Worm (Caenorhabditis elegans) whole organism, L3 larva: ENCODE measurements around the gene mig-10.
A peak's percentile ranks its signal among the peaks of the same experiment; 100 is the strongest.

Source experiments
- R02D3.7 ChIP-seq: fragments of 150-350 bp; optimal IDR thresholded peaks from 2 replicates; lab custom pipeline; 2014; ENCODE audit warnings: missing biosample characterization, missing genetic modification characterization
- ceh-16 ChIP-seq: sonication (generic microtip); optimal IDR thresholded peaks from 2 replicates; lab custom pipeline; 2017; ENCODE audit warnings: missing biosample characterization, missing genetic modification characterization
- ceh-28 ChIP-seq: fragments of 150-350 bp; optimal IDR thresholded peaks from 2 replicates; lab custom pipeline; 2014; ENCODE audit warnings: missing biosample characterization, missing genetic modification reagents, missing genetic modification characterization
- ceh-82 ChIP-seq: fragments of 150-350 bp; optimal IDR thresholded peaks from 2 replicates; lab custom pipeline; 2014; ENCODE audit warnings: missing biosample characterization, missing genetic modification characterization
- ceh-9 ChIP-seq: sonication (generic microtip); optimal IDR thresholded peaks from 2 replicates; lab custom pipeline; 2018; ENCODE audit warnings: missing biosample characterization, missing genetic modification characterization
- daf-12 ChIP-seq: fragments of 150-350 bp; optimal IDR thresholded peaks from 2 replicates; lab custom pipeline; 2014; ENCODE audit warnings: missing biosample characterization, missing genetic modification reagents, missing genetic modification characterization
- egl-5 ChIP-seq: fragments of 150-350 bp; optimal IDR thresholded peaks from 2 replicates; lab custom pipeline; 2017; ENCODE audit warnings: missing biosample characterization, missing genetic modification reagents, missing genetic modification characterization, inconsistent platforms
- elt-1 ChIP-seq: fragments of 150-350 bp; optimal IDR thresholded peaks from 2 replicates; lab custom pipeline; 2014; ENCODE audit warnings: missing biosample characterization, missing genetic modification characterization
- elt-2 ChIP-seq: sonication (generic microtip); optimal IDR thresholded peaks from 2 replicates; lab custom pipeline; 2016; ENCODE audit warnings: missing genetic modification reagents, mild to moderate bottlenecking, missing genetic modification characterization, missing compliant biosample characterization
- elt-3 ChIP-seq, 3 experiments: fragments of 150-350 bp in 1 of 3; sonication (generic microtip) in 2 of 3; optimal IDR thresholded peaks; 2 replicates in 2 of 3; 4 replicates in 1 of 3; lab custom pipeline; 2014 to 2017; ENCODE audit warnings: missing biosample characterization in 3 of 3, missing genetic modification characterization in 3 of 3
- fkh-10 ChIP-seq: sonication (generic microtip); optimal IDR thresholded peaks from 2 replicates; lab custom pipeline; 2017; ENCODE audit warnings: missing biosample characterization, missing genetic modification reagents, missing genetic modification characterization
- fkh-2 ChIP-seq: fragments of 150-350 bp; optimal IDR thresholded peaks from 2 replicates; lab custom pipeline; 2014; ENCODE audit warnings: missing biosample characterization, missing genetic modification reagents, missing genetic modification characterization
- hmg-11 ChIP-seq: sonication (generic microtip); optimal IDR thresholded peaks from 2 replicates; lab custom pipeline; 2016; ENCODE audit warnings: missing genetic modification characterization, missing compliant biosample characterization
- jun-1 ChIP-seq: fragments of 150-350 bp; optimal IDR thresholded peaks from 2 replicates; lab custom pipeline; 2014; ENCODE audit warnings: missing biosample characterization, missing genetic modification reagents, missing genetic modification characterization
- lin-15B ChIP-seq: fragments of 150-350 bp; optimal IDR thresholded peaks from 2 replicates; lab custom pipeline; 2014; ENCODE audit warnings: missing biosample characterization, missing genetic modification characterization
- lin-39 ChIP-seq: fragments of 150-350 bp; optimal IDR thresholded peaks from 2 replicates; lab custom pipeline; 2018; ENCODE audit warnings: missing biosample characterization, missing genetic modification reagents, missing genetic modification characterization
- mml-1 ChIP-seq: fragments of 150-350 bp; sonication (generic microtip); optimal IDR thresholded peaks from 3 replicates; lab custom pipeline; 2014; ENCODE audit warnings: missing biosample characterization, missing genetic modification characterization
- nfya-1 ChIP-seq: sonication (generic microtip); optimal IDR thresholded peaks from 2 replicates; lab custom pipeline; 2017; ENCODE audit warnings: missing genetic modification characterization, mild to moderate bottlenecking, missing compliant biosample characterization, antibody characterized with exemption, moderate library complexity; ENCODE audit not compliant: insufficient read depth
- nhr-11 ChIP-seq: fragments of 150-350 bp; optimal IDR thresholded peaks from 2 replicates; lab custom pipeline; 2014; ENCODE audit warnings: missing biosample characterization, missing genetic modification characterization
- nhr-12 ChIP-seq: fragments of 150-350 bp; optimal IDR thresholded peaks from 2 replicates; lab custom pipeline; 2014; ENCODE audit warnings: missing biosample characterization, missing genetic modification characterization
- nhr-237 ChIP-seq: fragments of 150-350 bp; optimal IDR thresholded peaks from 2 replicates; lab custom pipeline; 2014; ENCODE audit warnings: missing biosample characterization, missing genetic modification characterization
- nhr-43 ChIP-seq: sonication (generic microtip); optimal IDR thresholded peaks from 2 replicates; lab custom pipeline; 2016; ENCODE audit warnings: mild to moderate bottlenecking, missing genetic modification characterization, missing compliant biosample characterization; ENCODE audit not compliant: poor library complexity, severe bottlenecking
- nhr-67 ChIP-seq: fragments of 150-350 bp; optimal IDR thresholded peaks from 2 replicates; lab custom pipeline; 2014; ENCODE audit warnings: missing biosample characterization, missing genetic modification characterization
- nhr-77 ChIP-seq: fragments of 150-350 bp; optimal IDR thresholded peaks from 2 replicates; lab custom pipeline; 2014; ENCODE audit warnings: missing biosample characterization, missing genetic modification characterization
- pha-4 ChIP-seq: fragments of 150-350 bp; optimal IDR thresholded peaks from 2 replicates; lab custom pipeline; 2014; ENCODE audit warnings: missing biosample characterization, missing genetic modification reagents, missing genetic modification characterization
- pqm-1 ChIP-seq: fragments of 150-350 bp; optimal IDR thresholded peaks from 2 replicates; lab custom pipeline; 2017; ENCODE audit warnings: missing biosample characterization, missing genetic modification characterization, inconsistent platforms
- skn-1 ChIP-seq: fragments of 150-350 bp; optimal IDR thresholded peaks from 2 replicates; lab custom pipeline; 2014; ENCODE audit warnings: missing biosample characterization, missing genetic modification characterization
- snpc-4 ChIP-seq: fragments of 150-350 bp; optimal IDR thresholded peaks from 2 replicates; lab custom pipeline; 2014; ENCODE audit warnings: missing biosample characterization, missing genetic modification characterization
- tbx-2 ChIP-seq: sonication (generic microtip); optimal IDR thresholded peaks from 2 replicates; lab custom pipeline; 2016; ENCODE audit warnings: mild to moderate bottlenecking, missing genetic modification characterization, missing compliant biosample characterization
- unc-39 ChIP-seq: sonication (generic microtip); optimal IDR thresholded peaks from 4 replicates; lab custom pipeline; 2017; ENCODE audit warnings: missing biosample characterization, missing genetic modification characterization
- unc-62 ChIP-seq: fragments of 150-350 bp; sonication (generic microtip); optimal IDR thresholded peaks from 4 replicates; lab custom pipeline; 2014; ENCODE audit warnings: missing biosample characterization, missing genetic modification reagents, missing genetic modification characterization
- ztf-4 ChIP-seq: fragments of 150-350 bp; optimal IDR thresholded peaks from 2 replicates; lab custom pipeline; 2014; ENCODE audit warnings: missing biosample characterization, missing genetic modification characterization

mig-10 gene

ce11 chrIII:8320183-8320582 is 41.3 kb downstream of the mig-10 start, which contains the start of gene F10E9.10:
Gene F10E9.10, minus strand, starts transcription at chrIII:8320283.
- TF ChIP-seq daf-12 (no peak), egl-5 (tag; lab: Kevin White, UChicago) (no peak), ztf-4 (tag; lab: Kevin White, UChicago) (no peak), pha-4 (no peak), tbx-2 (no peak), fkh-2 (tag; lab: Kevin White, UChicago) (no peak), unc-39 (no peak)
- TF ChIP-seq, all 47 proteins: peak for 0

DNA sequence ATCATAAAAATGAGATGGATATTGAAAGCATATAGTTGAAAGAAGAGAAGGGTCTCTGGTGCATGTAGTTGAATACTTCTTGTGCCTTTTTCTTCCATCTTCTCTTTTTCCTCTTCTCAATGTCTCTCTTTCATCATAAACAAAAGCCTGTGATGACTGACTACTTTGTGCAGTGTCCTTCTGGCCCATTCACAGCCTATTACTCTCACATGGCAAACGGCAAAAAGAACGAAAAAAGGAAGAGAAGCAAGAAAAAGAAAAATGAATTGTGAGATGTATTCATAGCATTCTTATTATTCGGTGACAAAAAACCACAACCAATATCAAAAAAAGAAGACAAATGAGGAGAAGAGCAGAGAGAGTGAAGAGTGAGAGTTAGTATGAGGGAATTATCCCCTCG is 42.3 kb downstream of the mig-10 start:
- TF ChIP-seq nfya-1 (tag; lab: Kevin White, UChicago): peak; percentile 3
- no peak for TF ChIP-seq nhr-237

DNA sequence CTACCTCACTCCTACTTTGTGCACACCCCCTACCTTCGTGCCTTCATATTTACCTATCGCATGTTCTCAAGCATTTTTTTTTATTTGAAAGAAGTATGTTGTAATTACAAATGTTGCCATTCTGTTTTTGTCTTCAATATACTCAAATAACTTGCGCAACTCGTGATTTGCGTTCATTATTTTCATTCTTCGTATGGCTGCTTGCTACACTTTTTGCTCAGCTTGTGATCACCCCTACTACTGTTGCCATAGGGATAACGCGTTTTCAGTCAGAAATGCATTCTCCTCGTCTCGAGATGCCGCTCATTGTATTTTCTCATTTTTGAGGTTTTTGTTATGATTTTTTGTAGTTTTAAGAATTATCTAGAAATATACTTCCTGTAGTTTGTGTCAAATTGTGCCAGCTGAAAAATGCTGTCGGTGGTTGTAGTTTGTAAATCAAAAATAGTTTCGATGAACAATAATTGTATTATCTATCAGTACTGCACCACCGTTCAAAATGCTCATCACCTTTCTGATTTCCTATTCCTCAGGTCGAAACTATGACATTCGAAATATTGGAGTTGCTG is 43.8 kb downstream of the mig-10 start, which contains the start of gene F10E9.1:
TSS of gene F10E9.1 (plus strand) at position 519 of the 569 bp plus-strand sequence.
- no peak for TF ChIP-seq unc-39
- TF ChIP-seq nhr-11 (tag; lab: Kevin White, UChicago): peak; percentile 62
- TF ChIP-seq, all 47 proteins: peak for 1

- no peak for TF ChIP-seq R02D3.7
- TF ChIP-seq ceh-16: no peak
- TF ChIP-seq snpc-4 (tag; lab: Kevin White, UChicago): no peak
- TF ChIP-seq ztf-4 (tag; lab: Kevin White, UChicago): no peak
- TF ChIP-seq unc-62 (GFP tag; lab: Kevin White, UChicago): no peak
- TF ChIP-seq elt-3 (tag; optimal IDR thresholded peaks at IDR 0.05; lab: Kevin White, UChicago): no peak
- TF ChIP-seq pha-4: peak; percentile 5
- no peak for TF ChIP-seq fkh-10 (GFP tag; lab: Kevin White, UChicago)
- TF ChIP-seq unc-39: no peak
- peak; percentile 74 for TF ChIP-seq elt-2 (tag; lab: Kevin White, UChicago)
- no peak for TF ChIP-seq egl-5 (tag; lab: Kevin White, UChicago)
- TF ChIP-seq ceh-28 (tag; lab: Kevin White, UChicago): no peak
- no peak for TF ChIP-seq mml-1 (tag; lab: Kevin White, UChicago)
- no peak for TF ChIP-seq nhr-43
- TF ChIP-seq pqm-1: peak; percentile 43
- TF ChIP-seq nhr-77: no peak
- no peak for TF ChIP-seq elt-1 (tag; lab: Kevin White, UChicago)
- TF ChIP-seq nhr-12 (tag; lab: Kevin White, UChicago): no peak
- TF ChIP-seq hmg-11: no peak
- TF ChIP-seq ceh-9 (tag; lab: Kevin White, UChicago): no peak
- TF ChIP-seq lin-15B: no peak
- no peak for TF ChIP-seq ceh-82 (tag; lab: Kevin White, UChicago)
- TF ChIP-seq lin-39: no peak
- no peak for TF ChIP-seq skn-1 (tag; lab: Kevin White, UChicago)
Observed at ce11 chrIII:8324412-8324811, 45.5 kb downstream of the mig-10 start, which contains the start of gene F10E9.12. Gene F10E9.12, plus strand, starts transcription at chrIII:8324542.

- no peak for TF ChIP-seq nhr-67 (tag; lab: Kevin White, UChicago)
- TF ChIP-seq pha-4: peak; percentile 49
- TF ChIP-seq mml-1 (tag; lab: Kevin White, UChicago): no peak
- TF ChIP-seq jun-1 (tag; lab: Kevin White, UChicago): peak; percentile 38
- TF ChIP-seq elt-2 (tag; lab: Kevin White, UChicago): peak; percentile 91
- TF ChIP-seq ceh-28 (tag; lab: Kevin White, UChicago): peak; percentile 24
- TF ChIP-seq pqm-1: peak; percentile 70
- TF ChIP-seq fkh-10 (GFP tag; lab: Kevin White, UChicago): no peak
- no peak for TF ChIP-seq egl-5 (tag; lab: Kevin White, UChicago)
Observed at ce11 chrIII:8325574-8326513, 46.9 kb downstream of the mig-10 start, which contains the start of gene ZC262.13. Gene ZC262.13, plus strand, starts transcription at chrIII:8326214.
